Fruit fly (Drosophila melanogaster): ENCODE results near the gene grp.

Gene grp

DNA sequence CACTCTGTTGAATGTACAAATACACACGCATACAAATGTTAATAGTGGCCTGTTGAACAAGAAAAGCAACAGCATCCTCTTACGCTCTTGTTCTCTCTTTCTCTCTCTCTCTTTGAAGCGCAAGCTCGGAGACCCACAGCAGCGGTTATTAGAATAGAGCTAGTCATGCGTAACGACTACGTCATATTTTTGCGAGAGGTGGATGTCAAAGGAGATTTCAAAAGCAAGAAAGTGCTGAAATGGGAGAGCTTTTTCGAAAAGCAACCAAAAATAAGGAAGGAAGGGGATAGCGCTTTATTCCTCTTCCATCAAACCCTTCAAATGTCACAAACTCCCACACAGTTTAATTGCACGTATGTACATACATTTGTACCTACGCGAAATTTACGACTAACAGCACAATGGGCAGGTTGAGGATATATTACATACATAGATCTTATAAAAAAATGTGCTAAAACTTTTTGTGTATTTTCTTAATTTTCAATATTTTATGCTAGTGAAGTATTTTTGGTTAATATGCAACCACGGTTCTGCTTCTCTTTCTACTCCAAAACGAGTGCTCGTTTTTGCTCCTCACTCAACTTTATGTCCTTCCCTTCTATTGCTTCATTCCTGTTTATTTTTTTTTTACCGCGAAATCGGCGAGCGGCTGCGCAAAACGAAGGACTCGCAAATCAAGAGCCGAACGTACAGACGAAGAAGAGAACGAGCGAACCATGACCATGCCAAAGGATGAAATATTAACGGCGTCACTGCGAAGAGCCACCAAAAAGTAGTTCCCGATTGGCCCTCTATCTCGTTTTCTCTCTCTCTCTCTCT is 10.2 kb downstream of the grp start (continued):
- TF ChIP-seq nau (GFP tag; optimal IDR thresholded peaks at IDR 0.05) (no peak), CG10431 (GFP tag; optimal IDR thresholded peaks at IDR 0.05) (no peak), ato (GFP tag; IDR thresholded peaks at IDR 0.05; ENCODE audit: partially characterized antibody) (no peak), Bgb (GFP tag; IDR thresholded peaks at IDR 0.05; ENCODE audit: partially characterized antibody) (no peak), CG31224 (GFP tag; IDR thresholded peaks at IDR 0.05) (no peak), NK7.1 (GFP tag; optimal IDR thresholded peaks at IDR 0.05) (no peak), Meics (GFP tag; optimal IDR thresholded peaks at IDR 0.05) (no peak), CG13296 (GFP tag; optimal IDR thresholded peaks at IDR 0.05) (no peak), Max (GFP tag; optimal IDR thresholded peaks at IDR 0.05) (no peak), chinmo (GFP tag; IDR thresholded peaks at IDR 0.05; ENCODE audit: partially characterized antibody) (no peak), grau (tag; optimal IDR thresholded peaks at IDR 0.05) (peak; percentile 41), stwl (tag; optimal IDR thresholded peaks at IDR 0.05) (no peak), Asciz (GFP tag; optimal IDR thresholded peaks at IDR 0.05) (no peak), sr (GFP tag; IDR thresholded peaks at IDR 0.05) (no peak), run (tag; optimal IDR thresholded peaks at IDR 0.05) (no peak), Taf1 (GFP tag; IDR thresholded peaks at IDR 0.05) (no peak), CG17361 (GFP tag; IDR thresholded peaks at IDR 0.05) (no peak), slou (GFP tag; optimal IDR thresholded peaks at IDR 0.05) (no peak), Hr39 (optimal IDR thresholded peaks at IDR 0.05) (no peak), az2 (GFP tag; optimal IDR thresholded peaks at IDR 0.05) (peak; percentile 30), lab (GFP tag; optimal IDR thresholded peaks at IDR 0.05) (peak; percentile 27), oc (tag; optimal IDR thresholded peaks at IDR 0.05) (no peak), CG1832 (GFP tag; optimal IDR thresholded peaks at IDR 0.05) (peak; percentile 19), CG8478 (optimal IDR thresholded peaks at IDR 0.05) (no peak), Rx (GFP tag; IDR thresholded peaks at IDR 0.05) (no peak), CG9437 (GFP tag; optimal IDR thresholded peaks at IDR 0.05) (peak; percentile 56), ERR (GFP tag; optimal IDR thresholded peaks at IDR 0.05) (no peak), cas (GFP tag; IDR thresholded peaks at IDR 0.05) (no peak), cg (GFP tag; optimal IDR thresholded peaks at IDR 0.05) (peak; percentile 37), CG9817 (tag; optimal IDR thresholded peaks at IDR 0.05) (no peak), Lim3 (GFP tag; IDR thresholded peaks at IDR 0.05) (no peak), unc-4 (GFP tag; IDR thresholded peaks at IDR 0.05; ENCODE audit: partially characterized antibody) (no peak), CG8765 (GFP tag; IDR thresholded peaks at IDR 0.05) (no peak), CG15514 (GFP tag; optimal IDR thresholded peaks at IDR 0.05) (no peak), scrt (GFP tag; optimal IDR thresholded peaks at IDR 0.05) (peak; percentile 99), gro (GFP tag; optimal IDR thresholded peaks at IDR 0.05) (no peak), ftz-f1 (GFP tag; optimal IDR thresholded peaks at IDR 0.05) (no peak), tap (tag; optimal IDR thresholded peaks at IDR 0.05) (no peak), CG31365 (tag; optimal IDR thresholded peaks at IDR 0.05) (no peak), eyg (GFP tag; optimal IDR thresholded peaks at IDR 0.05) (no peak), CG7786 (GFP tag; optimal IDR thresholded peaks at IDR 0.05) (peak; percentile 19), CG30020 (tag; optimal IDR thresholded peaks at IDR 0.05) (no peak), mld (GFP tag; IDR thresholded peaks at IDR 0.05; ENCODE audit: partially characterized antibody) (no peak), CG7357 (GFP tag; IDR thresholded peaks at IDR 0.05) (no peak), Atf6 (GFP tag; IDR thresholded peaks at IDR 0.05) (no peak), chn (GFP tag; optimal IDR thresholded peaks at IDR 0.05) (no peak), slp2 (GFP tag; optimal IDR thresholded peaks at IDR 0.05) (no peak), ase (GFP tag; IDR thresholded peaks at IDR 0.05) (no peak), gfzf (GFP tag; optimal IDR thresholded peaks at IDR 0.05) (no peak), CG13775 (GFP tag; optimal IDR thresholded peaks at IDR 0.05) (peak; percentile 45)
